Worm (Caenorhabditis elegans) whole organism, late embryonic: ENCODE data around the gene T11F8.1.
"Not testable (repeated sequence)": the region's sequence is repeated elsewhere in the genome, so short reads cannot be mapped to it uniquely, and the experiment has no call there.

Experiments
- C08G9.2 ChIP-seq: sonication (generic microtip); optimal IDR thresholded peaks from 2 replicates; lab custom pipeline; 2016; ENCODE audit warnings: mild to moderate bottlenecking, missing genetic modification characterization, moderate library complexity, missing compliant biosample characterization
- C38D4.7 ChIP-seq: fragments of 200-800 bp; sonication (Bioruptor generic); optimal IDR thresholded peaks from 2 replicates; lab custom pipeline; 2018; ENCODE audit warnings: mild to moderate bottlenecking, missing genetic modification characterization, moderate library complexity, missing compliant biosample characterization
- T23F11.4 ChIP-seq: fragments of 200-800 bp; sonication (Bioruptor generic); optimal IDR thresholded peaks from 2 replicates; lab custom pipeline; 2018; ENCODE audit warnings: mild to moderate bottlenecking, missing genetic modification characterization, missing compliant biosample characterization
- ahr-1 ChIP-seq: sonication (generic microtip); optimal IDR thresholded peaks from 2 replicates; lab custom pipeline; 2016; ENCODE audit warnings: missing genetic modification characterization, missing compliant biosample characterization
- ceh-31 ChIP-seq: sonication (generic microtip); optimal IDR thresholded peaks from 2 replicates; lab custom pipeline; 2016; ENCODE audit warnings: missing genetic modification characterization, missing compliant biosample characterization
- ceh-34 ChIP-seq: sonication (generic microtip); optimal IDR thresholded peaks from 2 replicates; lab custom pipeline; 2016; ENCODE audit warnings: mild to moderate bottlenecking, missing genetic modification characterization, missing compliant biosample characterization
- ceh-45 ChIP-seq: fragments of 200-800 bp; sonication (Bioruptor generic); IDR thresholded peaks from 2 replicates; pipeline ENCODE4 v1.3.6; 2022; ENCODE audit warnings: missing genetic modification reagents, missing genetic modification characterization, missing compliant biosample characterization
- ceh-6 ChIP-seq: fragments of 200-800 bp; sonication (Bioruptor generic); optimal IDR thresholded peaks from 2 replicates; lab custom pipeline; 2018; ENCODE audit warnings: mild to moderate bottlenecking, missing genetic modification characterization, missing compliant biosample characterization
- ceh-9 ChIP-seq: sonication (generic microtip); optimal IDR thresholded peaks from 2 replicates; lab custom pipeline; 2016; ENCODE audit warnings: mild to moderate bottlenecking, missing genetic modification characterization, inconsistent platforms, missing compliant biosample characterization
- che-1 ChIP-seq: sonication (generic microtip); optimal IDR thresholded peaks from 2 replicates; lab custom pipeline; 2016; ENCODE audit warnings: mild to moderate bottlenecking, missing genetic modification characterization, missing compliant biosample characterization
- dmd-4 ChIP-seq: sonication (generic microtip); optimal IDR thresholded peaks from 2 replicates; lab custom pipeline; 2016; ENCODE audit warnings: borderline replicate concordance, missing genetic modification characterization, missing compliant biosample characterization
- dve-1 ChIP-seq: sonication (generic microtip); optimal IDR thresholded peaks from 2 replicates; lab custom pipeline; 2017; ENCODE audit warnings: antibody characterized with exemption, mild to moderate bottlenecking, missing genetic modification characterization, missing compliant biosample characterization
- elt-2 ChIP-seq: sonication (generic microtip); optimal IDR thresholded peaks from 2 replicates; lab custom pipeline; 2016; ENCODE audit warnings: missing genetic modification reagents, missing genetic modification characterization, missing compliant biosample characterization
- elt-4 ChIP-seq: sonication (generic microtip); optimal IDR thresholded peaks from 2 replicates; lab custom pipeline; 2016; ENCODE audit warnings: missing genetic modification characterization, missing compliant biosample characterization
- ets-4 ChIP-seq: sonication (generic microtip); optimal IDR thresholded peaks from 2 replicates; lab custom pipeline; 2016; ENCODE audit warnings: missing genetic modification characterization, missing compliant biosample characterization
- eyg-1 ChIP-seq: sonication (generic microtip); optimal IDR thresholded peaks from 2 replicates; lab custom pipeline; 2016; ENCODE audit warnings: missing genotype, missing genetic modification characterization, missing compliant biosample characterization
- fax-1 ChIP-seq: sonication (generic microtip); optimal IDR thresholded peaks from 2 replicates; lab custom pipeline; 2016; ENCODE audit warnings: missing genotype, missing genetic modification characterization, missing compliant biosample characterization
- fkh-10 ChIP-seq: fragments of 150-350 bp; optimal IDR thresholded peaks from 2 replicates; lab custom pipeline; 2014; ENCODE audit warnings: missing biosample characterization, missing genetic modification reagents, missing genetic modification characterization
- fkh-6 ChIP-seq: sonication (generic microtip); optimal IDR thresholded peaks from 2 replicates; lab custom pipeline; 2016; ENCODE audit warnings: missing genetic modification characterization, missing compliant biosample characterization
- hlh-15 ChIP-seq: sonication (generic microtip); optimal IDR thresholded peaks from 2 replicates; lab custom pipeline; 2016; ENCODE audit warnings: missing genetic modification characterization, missing compliant biosample characterization
- hlh-6 ChIP-seq: sonication (generic microtip); optimal IDR thresholded peaks from 2 replicates; lab custom pipeline; 2016; ENCODE audit warnings: missing genotype, missing genetic modification characterization, missing compliant biosample characterization
- lim-6 ChIP-seq: sonication (generic microtip); optimal IDR thresholded peaks from 2 replicates; lab custom pipeline; 2016; ENCODE audit warnings: missing genetic modification characterization, missing compliant biosample characterization
- lin-11 ChIP-seq: fragments of 200-800 bp; sonication (Bioruptor generic); optimal IDR thresholded peaks from 2 replicates; lab custom pipeline; 2018; ENCODE audit warnings: mild to moderate bottlenecking, missing genetic modification characterization, missing compliant biosample characterization
- madf-2 ChIP-seq: sonication (generic microtip); optimal IDR thresholded peaks from 2 replicates; lab custom pipeline; 2017; ENCODE audit warnings: missing genetic modification characterization, missing compliant biosample characterization
- nfya-1 ChIP-seq: sonication (generic microtip); optimal IDR thresholded peaks from 2 replicates; lab custom pipeline; 2017; ENCODE audit warnings: missing genetic modification characterization, mild to moderate bottlenecking, missing compliant biosample characterization, antibody characterized with exemption, moderate library complexity
- nhr-232 ChIP-seq: sonication (generic microtip); optimal IDR thresholded peaks from 2 replicates; lab custom pipeline; 2016; ENCODE audit warnings: missing genetic modification characterization, missing compliant biosample characterization
- npax-4 ChIP-seq: sonication (generic microtip); optimal IDR thresholded peaks from 2 replicates; lab custom pipeline; 2016; ENCODE audit warnings: missing genetic modification characterization, missing compliant biosample characterization
- odd-2 ChIP-seq: sonication (generic microtip); optimal IDR thresholded peaks from 2 replicates; lab custom pipeline; 2017; ENCODE audit warnings: antibody characterized with exemption, mild to moderate bottlenecking, missing genetic modification characterization, missing compliant biosample characterization
- pax-1 ChIP-seq: fragments of 150-350 bp; optimal IDR thresholded peaks from 2 replicates; lab custom pipeline; 2014; ENCODE audit warnings: missing biosample characterization, missing genetic modification characterization
- pha-2 ChIP-seq: sonication (generic microtip); optimal IDR thresholded peaks from 2 replicates; lab custom pipeline; 2017; ENCODE audit warnings: mild to moderate bottlenecking, missing genetic modification characterization, missing compliant biosample characterization
- pros-1 ChIP-seq: fragments of 150-350 bp; optimal IDR thresholded peaks from 2 replicates; lab custom pipeline; 2014; ENCODE audit warnings: missing biosample characterization, missing genetic modification reagents, missing genetic modification characterization
- ref-2 ChIP-seq: sonication (generic microtip); optimal IDR thresholded peaks from 2 replicates; lab custom pipeline; 2016; ENCODE audit warnings: missing genetic modification characterization, missing compliant biosample characterization
- sdc-2 ChIP-seq: sonication (generic microtip); optimal IDR thresholded peaks from 2 replicates; lab custom pipeline; 2016; ENCODE audit warnings: missing genotype, missing genetic modification characterization, missing compliant biosample characterization
- tbx-2 ChIP-seq: sonication (generic microtip); optimal IDR thresholded peaks from 2 replicates; lab custom pipeline; 2016; ENCODE audit warnings: missing genetic modification characterization, missing compliant biosample characterization
- ttx-3 ChIP-seq: sonication (generic microtip); optimal IDR thresholded peaks from 2 replicates; lab custom pipeline; 2016; ENCODE audit warnings: missing genetic modification reagents, missing genetic modification characterization, missing compliant biosample characterization
- unc-55 ChIP-seq: sonication (generic microtip); optimal IDR thresholded peaks from 2 replicates; lab custom pipeline; 2017; ENCODE audit warnings: missing biosample characterization, missing genetic modification reagents, missing genetic modification characterization

The T11F8.1 gene

DNA sequence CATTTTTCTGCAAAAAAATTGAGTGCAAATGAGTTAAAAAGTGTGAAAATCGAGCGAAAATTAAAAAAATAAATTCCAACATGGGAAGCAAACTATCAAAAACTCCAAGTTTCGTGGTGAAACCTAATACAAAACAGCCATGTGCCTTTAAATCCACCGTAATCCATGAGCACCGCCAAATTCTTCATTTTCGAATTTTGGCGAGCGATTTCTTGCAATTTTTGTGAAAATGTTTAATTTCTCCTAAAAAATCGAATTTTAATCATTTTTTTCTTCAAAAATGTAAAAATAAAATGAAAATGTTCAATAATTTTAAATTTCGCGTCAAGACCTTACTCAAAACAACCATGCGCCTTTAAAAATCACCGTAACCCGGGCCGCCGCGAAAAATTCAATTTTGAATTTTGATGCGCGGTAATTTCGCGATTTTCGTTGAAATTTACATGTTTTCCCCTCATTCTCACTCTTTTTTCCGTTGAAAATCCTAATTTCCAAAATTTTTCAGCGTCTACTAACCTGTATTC, 6.9 kb downstream of the T11F8.1 start, which contains the start of the genes snpc-3.1 and puf-7:
snpc-3.1 (minus strand) TSS at position 51 of the 524 bp plus-strand sequence.
puf-7 (plus strand) TSS at position 506 of the 524 bp plus-strand sequence.
- TF ChIP-seq ets-4 (tag; lab: Kevin White, UChicago); odd-2 (tag; lab: Kevin White, UChicago); che-1: not testable (repeated sequence)

DNA sequence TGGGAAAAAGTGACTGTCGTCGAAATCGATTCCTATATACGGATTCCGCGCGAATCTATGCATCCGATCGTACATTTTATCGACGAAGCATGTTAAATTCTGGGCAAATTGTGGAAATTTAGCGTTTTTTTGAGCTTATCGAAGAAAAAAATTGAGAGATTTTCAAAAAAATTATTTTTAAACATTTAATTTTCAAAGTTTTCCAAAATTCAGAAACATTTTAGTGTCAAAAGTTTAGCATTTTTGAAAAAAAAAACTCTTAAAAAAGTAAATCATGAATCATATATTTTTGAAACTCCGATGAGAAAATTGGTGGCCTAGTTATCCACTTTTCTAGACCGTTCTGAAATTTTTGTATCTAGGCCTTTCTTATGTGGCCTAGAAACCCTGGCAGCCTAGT, 11.7 kb downstream of the T11F8.1 start, which contains the start of gene B0273.115:
B0273.115 (minus strand) TSS at position 101 of the 400 bp plus-strand sequence.
- not testable (repeated sequence) for TF ChIP-seq ceh-6; fkh-10 (GFP tag; lab: Kevin White, UChicago); odd-2 (tag; lab: Kevin White, UChicago)

DNA sequence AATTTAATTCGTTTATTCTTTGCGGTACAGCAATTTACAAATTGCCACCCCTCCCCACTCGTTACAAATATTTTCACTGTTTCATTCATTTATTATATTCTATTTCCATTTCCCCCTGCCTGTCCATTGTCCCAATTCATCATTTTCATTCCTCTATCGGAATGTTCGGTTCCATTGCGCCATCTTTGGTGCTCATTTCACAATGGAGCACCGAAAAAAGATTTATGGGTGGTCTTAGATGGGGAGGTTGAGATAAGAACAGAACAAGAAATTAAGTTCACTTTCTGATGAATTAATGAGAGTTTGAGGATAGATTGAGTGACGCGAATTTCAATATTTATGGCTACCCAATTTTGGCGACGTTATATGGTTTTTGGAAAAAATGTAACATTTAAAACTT, 12.8 kb downstream of the T11F8.1 start:
- TF ChIP-seq unc-55 (GFP tag; lab: Kevin White, UChicago) (peak; percentile 50), ceh-34 (no peak)
- TF ChIP-seq, all 69 proteins: peak for 1

DNA sequence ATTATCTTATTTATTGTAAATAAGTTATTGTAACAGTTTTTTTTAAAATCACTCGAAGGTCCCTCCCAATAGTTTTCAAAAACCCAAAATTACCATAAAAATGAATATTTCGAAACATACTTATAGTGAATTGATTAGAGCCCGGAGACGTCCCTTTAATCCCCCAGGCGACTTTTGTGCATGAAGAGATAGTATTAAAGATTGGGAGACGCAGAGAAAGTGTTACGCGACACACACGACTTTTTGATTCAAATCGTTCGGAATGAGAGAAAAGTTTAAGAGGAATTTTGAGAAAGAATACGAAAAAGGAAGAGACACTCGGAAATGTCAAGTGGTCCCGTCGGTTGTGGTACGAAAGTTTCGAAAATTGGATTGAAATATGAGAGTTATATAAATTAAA, 13.7 kb downstream of the T11F8.1 start:
- no peak for TF ChIP-seq ref-2 (tag; lab: Kevin White, UChicago)
- TF ChIP-seq, all 69 proteins: peak for 0

DNA sequence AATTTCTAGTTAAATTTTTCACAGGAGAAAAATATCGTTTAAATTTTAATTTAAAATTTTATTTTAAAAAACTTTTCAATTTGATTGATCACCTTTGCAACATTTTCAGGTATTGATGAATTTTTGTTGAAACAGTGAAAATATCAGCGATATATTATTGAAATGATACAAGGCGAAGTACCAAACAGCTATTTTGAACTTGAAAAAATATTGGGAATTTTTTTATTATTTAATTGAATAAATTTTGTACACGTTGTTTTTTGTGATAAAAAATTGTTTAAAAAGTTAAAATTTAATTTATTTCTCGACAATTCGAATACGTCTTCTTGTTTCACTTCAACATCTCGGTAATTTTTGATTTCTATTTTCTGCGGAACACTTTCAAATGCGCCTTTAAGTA, 14.3 kb downstream of the T11F8.1 start, which contains the start of gene B0273.1:
B0273.1 (plus strand) TSS at position 301 of the 400 bp plus-strand sequence.
- TF ChIP-seq madf-2 (tag; lab: Kevin White, UChicago), result no peak
- no peak for TF ChIP-seq T23F11.4 (GFP tag; lab: Kevin White, UChicago)
- no peak for TF ChIP-seq lin-11
- TF ChIP-seq sdc-2 (tag; lab: Kevin White, UChicago), result no peak
- no peak for TF ChIP-seq fax-1 (tag; lab: Kevin White, UChicago)
- no peak for TF ChIP-seq nfya-1 (tag; lab: Kevin White, UChicago)
- TF ChIP-seq fkh-10 (GFP tag; lab: Kevin White, UChicago), result no peak
- TF ChIP-seq hlh-15, result no peak
- TF ChIP-seq ttx-3, result no peak
- TF ChIP-seq ceh-9 (tag; lab: Kevin White, UChicago), result no peak
- no peak for TF ChIP-seq tbx-2 (tag; lab: Kevin White, UChicago)
- no peak for TF ChIP-seq nhr-232 (tag; lab: Kevin White, UChicago)
- TF ChIP-seq dve-1, result no peak
- no peak for TF ChIP-seq ahr-1
- no peak for TF ChIP-seq pax-1 (tag; lab: Kevin White, UChicago)
- no peak for TF ChIP-seq C08G9.2 (tag; lab: Kevin White, UChicago)
- TF ChIP-seq hlh-6 (tag; lab: Kevin White, UChicago), result no peak
- no peak for TF ChIP-seq lim-6
- no peak for TF ChIP-seq fkh-6 (tag; lab: Kevin White, UChicago)
- TF ChIP-seq, all 69 proteins: peak for 0

DNA sequence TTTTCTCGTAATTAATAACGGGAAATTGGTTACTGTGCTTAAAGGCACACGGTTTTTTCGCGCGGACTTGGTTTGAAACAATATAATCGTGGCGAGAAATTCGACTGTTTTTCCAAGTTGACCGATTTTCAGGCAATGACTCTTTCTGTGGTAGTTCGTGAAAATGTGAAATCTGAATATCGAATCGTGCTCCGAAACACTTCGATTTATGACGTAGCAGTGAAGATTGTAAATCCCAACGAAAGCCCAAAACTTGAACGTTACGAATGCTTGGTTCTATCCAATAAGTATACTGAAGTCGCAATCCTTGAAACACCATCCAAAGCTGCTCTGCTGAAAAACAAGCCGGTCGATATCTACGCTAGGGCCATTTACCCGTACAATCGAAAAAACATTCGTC, 14.7 kb downstream of the T11F8.1 start:
- TF ChIP-seq ahr-1 (no peak), ceh-31 (no peak), dmd-4 (tag; lab: Kevin White, UChicago) (no peak), pha-2 (tag; lab: Kevin White, UChicago) (no peak), ceh-45 (GFP tag; lab: Robert Waterston, UW) (no peak), elt-2 (no peak), lim-6 (no peak), C38D4.7 (GFP tag; lab: Kevin White, UChicago) (no peak), madf-2 (tag; lab: Kevin White, UChicago) (no peak), odd-2 (tag; lab: Kevin White, UChicago) (no peak), ceh-34 (no peak), npax-4 (no peak), C08G9.2 (tag; lab: Kevin White, UChicago) (no peak), nfya-1 (tag; lab: Kevin White, UChicago) (no peak), eyg-1 (tag; lab: Kevin White, UChicago) (no peak), fkh-10 (GFP tag; lab: Kevin White, UChicago) (no peak), pros-1 (tag; lab: Kevin White, UChicago) (no peak), elt-4 (no peak)
